Fruit fly (Drosophila melanogaster): ENCODE results near the gene pdgy.

pdgy gene

DNA sequence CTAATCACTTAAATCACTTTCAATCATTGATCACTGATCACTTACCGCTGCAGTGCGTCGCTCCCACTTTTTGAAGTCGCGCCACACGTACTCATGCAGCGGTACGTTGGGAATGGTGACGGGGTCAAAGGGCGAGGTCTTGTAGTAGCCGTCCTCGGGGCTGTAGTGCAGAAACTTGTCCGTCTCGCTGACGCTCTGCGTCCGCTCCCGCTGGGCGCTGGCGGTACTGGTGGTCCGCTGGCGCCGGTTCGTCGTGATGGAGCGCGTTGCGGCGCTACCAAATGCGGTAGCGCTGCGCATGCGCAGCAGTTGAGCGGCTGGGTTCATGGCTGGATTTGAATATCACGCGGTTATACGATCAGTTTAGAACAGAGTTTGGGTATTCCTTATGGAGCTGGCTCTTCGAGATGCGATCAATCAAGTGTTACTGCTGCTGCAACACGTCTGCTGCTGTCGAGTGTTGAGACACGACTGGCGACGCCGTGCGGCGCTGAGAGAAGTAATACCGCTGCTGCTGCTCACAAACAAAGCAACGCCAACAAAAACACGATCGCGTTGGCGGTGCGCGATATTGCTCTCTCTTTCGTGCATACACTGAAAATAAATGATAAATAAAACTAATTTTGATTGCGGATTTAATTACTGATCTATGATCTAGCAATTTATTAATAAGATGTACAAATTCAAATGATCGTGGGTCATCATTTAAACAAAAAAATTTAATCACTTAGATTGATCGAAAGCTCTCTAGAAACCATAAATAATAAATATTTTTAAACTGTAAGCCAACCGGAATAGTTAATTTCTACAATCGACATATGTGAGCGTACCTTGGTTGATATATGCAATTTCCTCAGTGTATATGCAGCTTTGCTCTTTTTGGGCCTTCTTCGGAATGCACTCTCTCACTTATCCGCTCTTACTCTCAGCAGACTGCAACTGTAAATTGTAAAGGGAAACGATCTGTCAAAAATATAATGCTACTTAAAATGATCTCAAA is 2.8 kb downstream of the pdgy start (continued):
- TF ChIP-seq Vsx1 (GFP tag; optimal IDR thresholded peaks at IDR 0.05), result peak; percentile 72
- peak; percentile 40 for TF ChIP-seq slou (GFP tag; optimal IDR thresholded peaks at IDR 0.05)
- TF ChIP-seq CG1602 (GFP tag; optimal IDR thresholded peaks at IDR 0.05), result peak; percentile 97
- TF ChIP-seq org-1 (GFP tag; optimal IDR thresholded peaks at IDR 0.05), result peak; percentile 91
- TF ChIP-seq CG4854 (GFP tag; optimal IDR thresholded peaks at IDR 0.05), result peak; percentile 58
- TF ChIP-seq Fer2 (tag; optimal IDR thresholded peaks at IDR 0.05), result peak; percentile 53
- peak; percentile 88 for TF ChIP-seq ci (GFP tag; IDR thresholded peaks at IDR 0.05)
- TF ChIP-seq Spps (tag; optimal IDR thresholded peaks at IDR 0.05), result peak; percentile 96
- TF ChIP-seq Atf-2 (GFP tag; optimal IDR thresholded peaks at IDR 0.05), result peak; percentile 86
- peak; percentile 79; the same call in 1 of the 2 replicates for TF ChIP-seq Atf6 (GFP tag; IDR thresholded peaks at IDR 0.05)
- peak; percentile 82 for TF ChIP-seq sd (tag; optimal IDR thresholded peaks at IDR 0.05)
- TF ChIP-seq Rx (GFP tag; IDR thresholded peaks at IDR 0.05), result peak; percentile 75; the same call in 1 of the 2 replicates
- TF ChIP-seq CG31224 (GFP tag; IDR thresholded peaks at IDR 0.05), result peak; percentile 64
- peak; percentile 68 for TF ChIP-seq CHES-1-like (GFP tag; optimal IDR thresholded peaks at IDR 0.05)
- peak; percentile 83 for TF ChIP-seq Mes4 (GFP tag; optimal IDR thresholded peaks at IDR 0.05)
- peak; percentile 90 for TF ChIP-seq kni (GFP tag; optimal IDR thresholded peaks at IDR 0.05)
- peak; percentile 68 for TF ChIP-seq CG31365 (tag; optimal IDR thresholded peaks at IDR 0.05)
- peak; percentile 44 for TF ChIP-seq CG1792 (GFP tag; optimal IDR thresholded peaks at IDR 0.05)
- TF ChIP-seq CG17328 (GFP tag; IDR thresholded peaks at IDR 0.05), result peak; percentile 93
- no peak for TF ChIP-seq sc (optimal IDR thresholded peaks at IDR 0.05)
- TF ChIP-seq sc (GFP tag; optimal IDR thresholded peaks at IDR 0.05), result peak; percentile 96
- TF ChIP-seq H15 (GFP tag; IDR thresholded peaks at IDR 0.05), result peak; percentile 88
- peak; percentile 93 for TF ChIP-seq wor (GFP tag; IDR thresholded peaks at IDR 0.05)
- TF ChIP-seq yki (optimal IDR thresholded peaks at IDR 0.05), result no peak
- no peak for TF ChIP-seq Dref (GFP tag; IDR thresholded peaks at IDR 0.05)
- TF ChIP-seq aop (GFP tag; IDR thresholded peaks at IDR 0.05), result 0 out of 2 replicates have a peak, but pooled peaks have one; percentile 25
- peak; percentile 92 for TF ChIP-seq ATbp (GFP tag; optimal IDR thresholded peaks at IDR 0.05)
- peak; percentile 84 for TF ChIP-seq ranshi (GFP tag; IDR thresholded peaks at IDR 0.05)
- no peak for TF ChIP-seq prd (optimal IDR thresholded peaks at IDR 0.05)
- peak; percentile 93 for TF ChIP-seq prd (GFP tag; IDR thresholded peaks at IDR 0.05)
- TF ChIP-seq tll (GFP tag; optimal IDR thresholded peaks at IDR 0.05), result peak; percentile 27 to 63
- peak; percentile 86 for TF ChIP-seq CG5245 (GFP tag; optimal IDR thresholded peaks at IDR 0.05)
- peak; percentile 70 for TF ChIP-seq CG8944 (GFP tag; optimal IDR thresholded peaks at IDR 0.05)
- TF ChIP-seq CG8765 (GFP tag; IDR thresholded peaks at IDR 0.05), result peak; percentile 78
- TF ChIP-seq CG3995 (GFP tag; optimal IDR thresholded peaks at IDR 0.05), result peak; percentile 25
- TF ChIP-seq bowl (GFP tag; IDR thresholded peaks at IDR 0.05), result peak; percentile 60; the same call in 1 of the 2 replicates
- TF ChIP-seq gsb-n (tag; optimal IDR thresholded peaks at IDR 0.05), result peak; percentile 95
- TF ChIP-seq slp2 (GFP tag; optimal IDR thresholded peaks at IDR 0.05), result peak; percentile 80
- peak; percentile 96 for TF ChIP-seq CG7556 (GFP tag; optimal IDR thresholded peaks at IDR 0.05)
- peak; percentile 81 for TF ChIP-seq H2.0 (GFP tag; IDR thresholded peaks at IDR 0.05)
- peak; percentile 95 for TF ChIP-seq CG10462 (GFP tag; optimal IDR thresholded peaks at IDR 0.05)
- TF ChIP-seq zen2 (GFP tag; IDR thresholded peaks at IDR 0.05; ENCODE audit: partially characterized antibody), result no peak
- TF ChIP-seq CG8478 (optimal IDR thresholded peaks at IDR 0.05), result no peak
- TF ChIP-seq grau (tag; optimal IDR thresholded peaks at IDR 0.05), result peak; percentile 95
- peak; percentile 87 for TF ChIP-seq stc (GFP tag; IDR thresholded peaks at IDR 0.05)
- TF ChIP-seq CG12104 (GFP tag; optimal IDR thresholded peaks at IDR 0.05), result peak; percentile 90
- TF ChIP-seq scrt (GFP tag; optimal IDR thresholded peaks at IDR 0.05), result peak; percentile 78
- TF ChIP-seq tup (GFP tag; optimal IDR thresholded peaks at IDR 0.05), result peak; percentile 49
- no peak for TF ChIP-seq lov (optimal IDR thresholded peaks at IDR 0.05)
- peak; percentile 85 for TF ChIP-seq lov (GFP tag; IDR thresholded peaks at IDR 0.05)

Measured in whole organism, embryonic.